Fruit fly (Drosophila melanogaster) whole organism, prepupa: Measurements from ENCODE around the gene CG18476.

Source experiments
- CG10631 ChIP-seq: fragments of 200-800 bp; sonication (Bioruptor generic); optimal IDR thresholded peaks from 2 replicates; lab custom pipeline; 2016; ENCODE audit warnings: missing biosample characterization, missing genetic modification characterization
- CG11294 ChIP-seq: fragments of 200-800 bp; sonication (Bioruptor generic); IDR thresholded peaks from 2 replicates; pipeline ENCODE4 v1.3.6; 2022; ENCODE audit warnings: missing biosample characterization, missing genetic modification characterization
- CG11762 ChIP-seq: fragments of 200-800 bp; sonication (Bioruptor generic); optimal IDR thresholded peaks from 3 replicates; lab custom pipeline; 2016; ENCODE audit warnings: missing biosample characterization, missing genetic modification characterization; ENCODE audit not compliant: insufficient read depth
- CG11902 ChIP-seq: fragments of 200-800 bp; sonication (Bioruptor generic); optimal IDR thresholded peaks from 3 replicates; lab custom pipeline; 2016; ENCODE audit warnings: missing biosample characterization, missing genetic modification characterization
- CG15336 ChIP-seq: fragments of 200-800 bp; sonication (Bioruptor generic); IDR thresholded peaks from 2 replicates; pipeline ENCODE4 v1.3.6; 2022; ENCODE audit warnings: missing biosample characterization, missing genetic modification characterization
- CG1621 ChIP-seq: fragments of 200-800 bp; sonication (Bioruptor generic); optimal IDR thresholded peaks from 3 replicates; lab custom pipeline; 2018; ENCODE audit warnings: missing biosample characterization, mild to moderate bottlenecking, missing genetic modification characterization
- CG3032 ChIP-seq: fragments of 200-800 bp; optimal IDR thresholded peaks from 2 replicates; lab custom pipeline; 2019; ENCODE audit warnings: missing biosample characterization, mild to moderate bottlenecking, missing genetic modification characterization, moderate library complexity
- CG31627 ChIP-seq: fragments of 200-800 bp; sonication (Bioruptor generic); optimal IDR thresholded peaks from 3 replicates; lab custom pipeline; 2016; ENCODE audit warnings: missing biosample characterization, missing genetic modification characterization
- CG32006 ChIP-seq: fragments of 200-800 bp; sonication (Bioruptor generic); optimal IDR thresholded peaks from 3 replicates; lab custom pipeline; 2017; ENCODE audit warnings: missing biosample characterization, mild to moderate bottlenecking, missing genetic modification characterization
- CG3919 ChIP-seq: fragments of 200-800 bp; sonication (Bioruptor generic); optimal IDR thresholded peaks from 3 replicates; lab custom pipeline; 2016; ENCODE audit warnings: missing biosample characterization, missing genetic modification characterization
- CG6163 ChIP-seq: fragments of 200-800 bp; sonication (Bioruptor generic); IDR thresholded peaks from 3 replicates; pipeline ENCODE4 v1.3.6; 2022; ENCODE audit warnings: missing biosample characterization, missing genetic modification characterization
- CG6276 ChIP-seq: fragments of 200-800 bp; sonication (Bioruptor generic); optimal IDR thresholded peaks from 2 replicates; lab custom pipeline; 2017; ENCODE audit warnings: missing biosample characterization, mild to moderate bottlenecking, missing genetic modification characterization
- CG6808 ChIP-seq: fragments of 200-800 bp; sonication (Bioruptor generic); optimal IDR thresholded peaks from 3 replicates; lab custom pipeline; 2017; ENCODE audit warnings: missing biosample characterization, missing genetic modification characterization, mild to moderate bottlenecking, moderate library complexity, missing genetic modification reagents
- CG6854 ChIP-seq: fragments of 200-800 bp; sonication (Bioruptor generic); optimal IDR thresholded peaks from 2 replicates; lab custom pipeline; 2017; ENCODE audit warnings: missing biosample characterization, mild to moderate bottlenecking, missing genetic modification characterization
- CG7368 ChIP-seq: fragments of 200-800 bp; sonication (Bioruptor generic); optimal IDR thresholded peaks from 3 replicates; lab custom pipeline; 2016; ENCODE audit warnings: missing biosample characterization, missing genetic modification characterization
- CG8319 ChIP-seq: fragments of 200-800 bp; sonication (Bioruptor generic); optimal IDR thresholded peaks from 3 replicates; lab custom pipeline; 2016; ENCODE audit warnings: missing biosample characterization, missing genetic modification characterization
- CG8632 ChIP-seq: fragments of 200-800 bp; sonication (Bioruptor generic); optimal IDR thresholded peaks from 3 replicates; lab custom pipeline; 2016; ENCODE audit warnings: missing biosample characterization, missing genetic modification characterization
- CG9139 ChIP-seq: fragments of 200-800 bp; sonication (Bioruptor generic); optimal IDR thresholded peaks from 3 replicates; lab custom pipeline; 2017; ENCODE audit warnings: missing biosample characterization, mild to moderate bottlenecking, missing genetic modification characterization
- Eip93F ChIP-seq: fragments of 200-800 bp; sonication (Bioruptor generic); optimal IDR thresholded peaks from 2 replicates; lab custom pipeline; 2016; ENCODE audit warnings: missing biosample characterization, mild to moderate bottlenecking, missing genetic modification characterization
- Ets21C ChIP-seq: fragments of 200-800 bp; sonication (Bioruptor generic); optimal IDR thresholded peaks from 3 replicates; lab custom pipeline; 2016; ENCODE audit warnings: missing biosample characterization, missing genetic modification characterization
- Ets96B ChIP-seq: fragments of 200-800 bp; optimal IDR thresholded peaks from 2 replicates; lab custom pipeline; 2019; ENCODE audit warnings: missing biosample characterization, mild to moderate bottlenecking, missing genetic modification characterization, moderate library complexity
- Hr39 ChIP-seq: fragments of 200-800 bp; sonication (Bioruptor generic); optimal IDR thresholded peaks from 2 replicates; lab custom pipeline; 2016; ENCODE audit warnings: missing biosample characterization, missing genetic modification characterization
- Hr4 ChIP-seq: fragments of 200-800 bp; sonication (Bioruptor generic); optimal IDR thresholded peaks from 3 replicates; lab custom pipeline; 2016; ENCODE audit warnings: missing biosample characterization, missing genetic modification characterization
- Met ChIP-seq: fragments of 200-800 bp; sonication (Bioruptor generic); optimal IDR thresholded peaks from 3 replicates; lab custom pipeline; 2016; ENCODE audit warnings: missing biosample characterization, missing genetic modification characterization
- OdsH ChIP-seq: fragments of 200-800 bp; sonication (Bioruptor generic); optimal IDR thresholded peaks from 3 replicates; lab custom pipeline; 2016; ENCODE audit warnings: missing biosample characterization, missing genetic modification characterization
- Smox ChIP-seq: fragments of 200-800 bp; sonication (Bioruptor generic); optimal IDR thresholded peaks from 3 replicates; lab custom pipeline; 2016; ENCODE audit warnings: missing biosample characterization, missing genetic modification characterization
- Sox102F ChIP-seq: fragments of 200-800 bp; sonication (Bioruptor generic); optimal IDR thresholded peaks from 2 replicates; lab custom pipeline; 2016; ENCODE audit warnings: missing biosample characterization, mild to moderate bottlenecking, missing genetic modification characterization
- Sox14 ChIP-seq: fragments of 200-800 bp; sonication (Bioruptor generic); optimal IDR thresholded peaks from 3 replicates; lab custom pipeline; 2016; ENCODE audit warnings: missing biosample characterization, missing genetic modification characterization
- achi ChIP-seq: fragments of 200-800 bp; sonication (Bioruptor generic); optimal IDR thresholded peaks from 3 replicates; lab custom pipeline; 2016; ENCODE audit warnings: missing biosample characterization, missing genetic modification characterization
- cyc ChIP-seq: fragments of 200-800 bp; sonication (Bioruptor generic); optimal IDR thresholded peaks from 3 replicates; lab custom pipeline; 2016; ENCODE audit warnings: missing biosample characterization, missing genetic modification characterization
- dac ChIP-seq: fragments of 200-800 bp; sonication (Bioruptor generic); optimal IDR thresholded peaks from 2 replicates; lab custom pipeline; 2017; ENCODE audit warnings: missing biosample characterization, mild to moderate bottlenecking, missing genetic modification characterization
- esn ChIP-seq: fragments of 200-800 bp; sonication (Bioruptor generic); optimal IDR thresholded peaks from 2 replicates; lab custom pipeline; 2016; ENCODE audit warnings: missing biosample characterization, mild to moderate bottlenecking, missing genetic modification characterization, moderate library complexity
- fd59A ChIP-seq: fragments of 200-800 bp; sonication (Bioruptor generic); optimal IDR thresholded peaks from 2 replicates; lab custom pipeline; 2017; ENCODE audit warnings: missing biosample characterization, mild to moderate bottlenecking, missing genetic modification characterization, missing genetic modification reagents
- fd85E ChIP-seq: fragments of 200-800 bp; sonication (Bioruptor generic); optimal IDR thresholded peaks from 3 replicates; lab custom pipeline; 2016; ENCODE audit warnings: missing biosample characterization, missing genetic modification characterization
- net ChIP-seq: fragments of 200-800 bp; sonication (Bioruptor generic); optimal IDR thresholded peaks from 3 replicates; lab custom pipeline; 2016; ENCODE audit warnings: missing biosample characterization, missing genetic modification characterization
- pdm3 ChIP-seq: fragments of 200-800 bp; sonication (Bioruptor generic); optimal IDR thresholded peaks from 3 replicates; lab custom pipeline; 2016; ENCODE audit warnings: missing biosample characterization, missing genetic modification characterization
- salr ChIP-seq, 2 experiments: fragments of 200-800 bp; sonication (Bioruptor generic); optimal IDR thresholded peaks; 3 replicates each; lab custom pipeline; 2016 to 2018; ENCODE audit warnings: missing biosample characterization in 2 of 2, missing genetic modification characterization in 2 of 2, mild to moderate bottlenecking in 1 of 2
- spab ChIP-seq: fragments of 200-800 bp; sonication (Bioruptor generic); optimal IDR thresholded peaks from 2 replicates; lab custom pipeline; 2017; ENCODE audit warnings: missing biosample characterization, mild to moderate bottlenecking, missing genetic modification characterization, missing genetic modification reagents
- ss ChIP-seq, 2 experiments: fragments of 200-800 bp; sonication (Bioruptor generic); optimal IDR thresholded peaks; 2 replicates in 1 of 2; 3 replicates in 1 of 2; lab custom pipeline; 2017 to 2018; ENCODE audit warnings: mild to moderate bottlenecking in 2 of 2, missing biosample characterization in 2 of 2, missing genetic modification characterization in 2 of 2, moderate library complexity in 1 of 2
- svp ChIP-seq: fragments of 200-800 bp; sonication (Bioruptor generic); peaks from one replicate; lab custom pipeline; 2016; ENCODE audit warnings: missing biosample characterization, missing genetic modification characterization
- topi ChIP-seq: fragments of 200-800 bp; sonication (Bioruptor generic); optimal IDR thresholded peaks from 3 replicates; lab custom pipeline; 2016; ENCODE audit warnings: missing biosample characterization, missing genetic modification characterization
- vri ChIP-seq: fragments of 200-800 bp; sonication (Bioruptor generic); optimal IDR thresholded peaks from 3 replicates; lab custom pipeline; 2016; ENCODE audit warnings: missing biosample characterization, mild to moderate bottlenecking, missing genetic modification characterization

Gene CG18476

dm6 chr3R:11671784-11672183 lies 6.1 kb downstream of the CG18476 start (continued):
- no peak for TF ChIP-seq CG7368 (GFP tag; lab: Kevin White, UChicago)
- no peak for TF ChIP-seq OdsH (GFP tag; lab: Kevin White, UChicago)
- peak; percentile 29 for TF ChIP-seq Hr39
- peak; percentile 49 for TF ChIP-seq svp (GFP tag; lab: Kevin White, UChicago)
- TF ChIP-seq topi (GFP tag; lab: Kevin White, UChicago) = peak; percentile 48
- TF ChIP-seq CG10631 = peak; percentile 20
- TF ChIP-seq CG9139 (GFP tag; lab: Kevin White, UChicago) = no peak
- no peak for TF ChIP-seq spab (GFP tag; lab: Kevin White, UChicago)
- no peak for TF ChIP-seq CG8632 (GFP tag; lab: Kevin White, UChicago)
- TF ChIP-seq net (GFP tag; lab: Kevin White, UChicago) = peak; percentile 10
- no peak for TF ChIP-seq CG11762
- no peak for TF ChIP-seq vri
- no peak for TF ChIP-seq pdm3
- peak; percentile 2 for TF ChIP-seq achi (GFP tag; lab: Kevin White, UChicago)
- no peak for TF ChIP-seq CG1621
- no peak for TF ChIP-seq dac (GFP tag; lab: Kevin White, UChicago)
- TF ChIP-seq CG11902 = peak; percentile 1
- no peak for TF ChIP-seq CG6854
- no peak for TF ChIP-seq CG3032 (tag; lab: Kevin White, UChicago)
- TF ChIP-seq Smox (GFP tag; lab: Kevin White, UChicago) = no peak
- TF ChIP-seq CG32006 (GFP tag; lab: Kevin White, UChicago) = peak; percentile 23
- peak; percentile 35 to 42 for TF ChIP-seq ss (GFP tag; optimal IDR thresholded peaks at IDR 0.05; lab: Kevin White, UChicago)
- no peak for TF ChIP-seq Met (GFP tag; lab: Kevin White, UChicago)
- no peak for TF ChIP-seq Eip93F (GFP tag; lab: Kevin White, UChicago)
- peak; percentile 16 for TF ChIP-seq Ets96B
- peak; percentile 24 for TF ChIP-seq CG6808
- TF ChIP-seq CG31627 = peak; percentile 16

- TF ChIP-seq CG6854 (no peak), achi (GFP tag; lab: Kevin White, UChicago) (no peak), Hr39 (no peak), Ets21C (GFP tag; lab: Kevin White, UChicago) (no peak), CG15336 (GFP tag; lab: Robert Waterston, UW) (no peak), dac (GFP tag; lab: Kevin White, UChicago) (no peak), Eip93F (GFP tag; lab: Kevin White, UChicago) (no peak), Sox102F (GFP tag; lab: Kevin White, UChicago) (no peak), CG6276 (GFP tag; lab: Kevin White, UChicago) (no peak), svp (GFP tag; lab: Kevin White, UChicago) (no peak), Smox (GFP tag; lab: Kevin White, UChicago) (no peak), CG9139 (GFP tag; lab: Kevin White, UChicago) (no peak), CG7368 (GFP tag; lab: Kevin White, UChicago) (no peak), ss (GFP tag; optimal IDR thresholded peaks at IDR 0.05; lab: Kevin White, UChicago) (no peak), OdsH (GFP tag; lab: Kevin White, UChicago) (no peak)
These were observed 7.0 kb downstream of the CG18476 start for dm6 chr3R:11670888-11671287.

dm6 chr3R:11669954-11670347 lies 8.0 kb downstream of the CG18476 start:
- no peak for TF ChIP-seq esn (GFP tag; lab: Kevin White, UChicago)
- TF ChIP-seq CG6808 = no peak
- TF ChIP-seq CG9139 (GFP tag; lab: Kevin White, UChicago) = no peak
- TF ChIP-seq salr (GFP tag; optimal IDR thresholded peaks at IDR 0.05; lab: Kevin White, UChicago) = no peak
- no peak for TF ChIP-seq CG3919 (GFP tag; lab: Kevin White, UChicago)
- TF ChIP-seq Hr4 (GFP tag; lab: Kevin White, UChicago) = no peak
- no peak for TF ChIP-seq fd85E (GFP tag; lab: Kevin White, UChicago)
- TF ChIP-seq Sox14 (GFP tag; lab: Kevin White, UChicago) = no peak
- no peak for TF ChIP-seq cyc (GFP tag; lab: Kevin White, UChicago)
- TF ChIP-seq fd59A (GFP tag; lab: Kevin White, UChicago) = no peak
- TF ChIP-seq CG11762 = no peak
- TF ChIP-seq Met (GFP tag; lab: Kevin White, UChicago) = no peak
- no peak for TF ChIP-seq CG6163 (GFP tag; lab: Robert Waterston, UW)
- no peak for TF ChIP-seq CG11294 (GFP tag; lab: Robert Waterston, UW)
- TF ChIP-seq ss (GFP tag; optimal IDR thresholded peaks at IDR 0.05; lab: Kevin White, UChicago) = no peak
- no peak for TF ChIP-seq CG8319 (GFP tag; lab: Kevin White, UChicago)
